Worm (Caenorhabditis elegans): ENCODE measurements around the gene abts-4.

The abts-4 gene

ce11 chrX:6728820-6729396 is 32.6 kb downstream of the abts-4 start (continued):
- TF ChIP-seq vab-7 (GFP tag; IDR thresholded peaks at IDR 0.05), result no peak
- TF ChIP-seq ctbp-1 (GFP tag; IDR thresholded peaks at IDR 0.05), result no peak
- TF ChIP-seq lin-13 (GFP tag; optimal IDR thresholded peaks at IDR 0.05), result no peak
- no peak for TF ChIP-seq jun-1 (tag; optimal IDR thresholded peaks at IDR 0.05)
- TF ChIP-seq cey-2 (tag; optimal IDR thresholded peaks at IDR 0.05; ENCODE audit: borderline replicate concordance, insufficient read depth), result no peak
- no peak for TF ChIP-seq fos-1 (tag; optimal IDR thresholded peaks at IDR 0.05)
- TF ChIP-seq lin-39 (tag; optimal IDR thresholded peaks at IDR 0.05), result no peak
- no peak for TF ChIP-seq set-16 (GFP tag; IDR thresholded peaks at IDR 0.05)
- no peak for TF ChIP-seq nhr-237 (tag; optimal IDR thresholded peaks at IDR 0.05)
- TF ChIP-seq ZK546.5 (tag; optimal IDR thresholded peaks at IDR 0.05), result no peak
- no peak for TF ChIP-seq zfp-3 (GFP tag; conservative IDR thresholded peaks at IDR 0.05)
- TF ChIP-seq ceh-32 (tag; optimal IDR thresholded peaks at IDR 0.05; ENCODE audit: poor library complexity), result no peak
- TF ChIP-seq lin-15B (tag; optimal IDR thresholded peaks at IDR 0.05), result no peak
- no peak for TF ChIP-seq zag-1 (tag; optimal IDR thresholded peaks at IDR 0.05)
- no peak for TF ChIP-seq rbr-2 (tag; optimal IDR thresholded peaks at IDR 0.05)
- TF ChIP-seq zip-2 (tag; optimal IDR thresholded peaks at IDR 0.05), result no peak
- TF ChIP-seq fkh-10 (GFP tag; optimal IDR thresholded peaks at IDR 0.05), result no peak
- TF ChIP-seq spr-1 (tag; optimal IDR thresholded peaks at IDR 0.05), result no peak
- TF ChIP-seq snpc-4 (tag; optimal IDR thresholded peaks at IDR 0.05), result no peak
- TF ChIP-seq daf-12 (tag; optimal IDR thresholded peaks at IDR 0.05), result no peak
- peak in 1 of 2 experiments; percentile 44 for TF ChIP-seq lsy-2 (tag; optimal IDR thresholded peaks at IDR 0.05)
- no peak for TF ChIP-seq attf-4 (tag; optimal IDR thresholded peaks at IDR 0.05)
- no peak for TF ChIP-seq ZK337.2 (GFP tag; IDR thresholded peaks at IDR 0.05)
- no peak for TF ChIP-seq ama-1 (optimal IDR thresholded peaks at IDR 0.05)
- TF ChIP-seq D1046.2 (GFP tag; IDR thresholded peaks at IDR 0.05), result no peak
- TF ChIP-seq mxl-3 (GFP tag; optimal IDR thresholded peaks at IDR 0.05), result no peak
- no peak for TF ChIP-seq F44E2.7 (GFP tag; IDR thresholded peaks at IDR 0.05)
- TF ChIP-seq unc-130 (GFP tag; optimal IDR thresholded peaks at IDR 0.05), result no peak
- TF ChIP-seq nhr-41 (GFP tag; IDR thresholded peaks at IDR 0.05), result no peak
- TF ChIP-seq daf-8 (GFP tag; IDR thresholded peaks at IDR 0.05), result no peak
- no peak for TF ChIP-seq lin-1 (GFP tag; IDR thresholded peaks at IDR 0.05)
- TF ChIP-seq hif-1 (tag; optimal IDR thresholded peaks at IDR 0.05), result peak in 1 of 2 experiments; percentile 95
- no peak for TF ChIP-seq F26F4.8 (GFP tag; conservative IDR thresholded peaks at IDR 0.05)
- peak; percentile 22 for TF ChIP-seq mep-1 (tag; optimal IDR thresholded peaks at IDR 0.05)
- TF ChIP-seq dmd-6 (GFP tag; IDR thresholded peaks at IDR 0.05), result no peak; the same call in 1 of the 2 replicates
- TF ChIP-seq unc-39 (tag; optimal IDR thresholded peaks at IDR 0.05), result no peak
- TF ChIP-seq nhr-6 (tag; optimal IDR thresholded peaks at IDR 0.05), result no peak
- no peak for TF ChIP-seq snpc-1.2 (GFP tag; IDR thresholded peaks at IDR 0.05)
- no peak for TF ChIP-seq aly-2 (tag; optimal IDR thresholded peaks at IDR 0.05)
- peak; percentile 63 for TF ChIP-seq ces-1 (GFP tag; optimal IDR thresholded peaks at IDR 0.05)

ce11 chrX:6725260-6725718 is 36.2 kb downstream of the abts-4 start, which contains the start of gene slc-25A10:
slc-25A10 (minus strand) TSS chrX:6725668.
- TF ChIP-seq sdz-12 (GFP tag; optimal IDR thresholded peaks at IDR 0.05) (no peak), ztf-11 (tag; optimal IDR thresholded peaks at IDR 0.05) (no peak), arid-1 (GFP tag; conservative IDR thresholded peaks at IDR 0.05) (no peak), R02D3.7 (tag; optimal IDR thresholded peaks at IDR 0.05) (no peak), ama-1 (optimal IDR thresholded peaks at IDR 0.05) (peak; percentile 74), zip-11 (GFP tag; IDR thresholded peaks at IDR 0.05) (no peak), lin-38 (GFP tag; IDR thresholded peaks at IDR 0.05) (0 out of 2 replicates have a peak, but pooled peaks have one; percentile 10), aha-1 (tag) (peak; percentile 32), unc-39 (tag; optimal IDR thresholded peaks at IDR 0.05) (no peak), pqm-1 (tag; optimal IDR thresholded peaks at IDR 0.05) (no peak), nhr-77 (tag; optimal IDR thresholded peaks at IDR 0.05) (no peak), ceh-20 (GFP tag; IDR thresholded peaks at IDR 0.05) (0 out of 2 replicates have a peak, but pooled peaks have one; percentile 40), hif-1 (tag; optimal IDR thresholded peaks at IDR 0.05) (no peak), duxl-1 (tag; optimal IDR thresholded peaks at IDR 0.05; ENCODE audit: poor library complexity) (peak; percentile 10)
